Fruit fly (Drosophila melanogaster) whole organism, prepupa: ENCODE results near the gene kon.
A peak's percentile ranks its signal among the peaks of the same experiment; 100 is the strongest.

Experiments used
- CG10669 ChIP-seq: fragments of 200-800 bp; sonication (Bioruptor generic); optimal IDR thresholded peaks from 3 replicates; lab custom pipeline; 2018; ENCODE audit warnings: missing biosample characterization, mild to moderate bottlenecking, missing genetic modification characterization, moderate library complexity
- CG3032 ChIP-seq: fragments of 200-800 bp; optimal IDR thresholded peaks from 2 replicates; lab custom pipeline; 2019; ENCODE audit warnings: missing biosample characterization, mild to moderate bottlenecking, missing genetic modification characterization, moderate library complexity
- CG4318 ChIP-seq: fragments of 200-800 bp; sonication (Bioruptor generic); optimal IDR thresholded peaks from 3 replicates; lab custom pipeline; 2017; ENCODE audit warnings: missing biosample characterization, mild to moderate bottlenecking, missing genetic modification characterization
- CG6854 ChIP-seq: fragments of 200-800 bp; sonication (Bioruptor generic); optimal IDR thresholded peaks from 2 replicates; lab custom pipeline; 2017; ENCODE audit warnings: missing biosample characterization, mild to moderate bottlenecking, missing genetic modification characterization
- CG7368 ChIP-seq: fragments of 200-800 bp; sonication (Bioruptor generic); optimal IDR thresholded peaks from 3 replicates; lab custom pipeline; 2016; ENCODE audit warnings: missing biosample characterization, missing genetic modification characterization
- Eip78C ChIP-seq: fragments of 200-800 bp; sonication (Bioruptor generic); peaks from one replicate; lab custom pipeline; 2016; ENCODE audit warnings: missing biosample characterization, missing genetic modification characterization
- Hr38 ChIP-seq: sonication (Bioruptor generic); optimal IDR thresholded peaks from 2 replicates; lab custom pipeline; 2016; ENCODE audit warnings: missing biosample characterization, missing genetic modification characterization
- Smox ChIP-seq: fragments of 200-800 bp; sonication (Bioruptor generic); optimal IDR thresholded peaks from 3 replicates; lab custom pipeline; 2016; ENCODE audit warnings: missing biosample characterization, missing genetic modification characterization
- Sox102F ChIP-seq: fragments of 200-800 bp; sonication (Bioruptor generic); optimal IDR thresholded peaks from 2 replicates; lab custom pipeline; 2016; ENCODE audit warnings: missing biosample characterization, mild to moderate bottlenecking, missing genetic modification characterization
- cyc ChIP-seq: fragments of 200-800 bp; sonication (Bioruptor generic); optimal IDR thresholded peaks from 3 replicates; lab custom pipeline; 2016; ENCODE audit warnings: missing biosample characterization, missing genetic modification characterization

dm6 chr2L:18456932-18457583 is 46.7 kb downstream of the kon start:
- peak; percentile 27 for TF ChIP-seq CG10669 (GFP tag; lab: Kevin White, UChicago)
- TF ChIP-seq Eip78C (GFP tag; lab: Kevin White, UChicago) = peak; percentile 57
- peak; percentile 44 for TF ChIP-seq Sox102F (GFP tag; lab: Kevin White, UChicago)
- peak; percentile 1 for TF ChIP-seq CG6854 (GFP tag; lab: Kevin White, UChicago)
- TF ChIP-seq Smox (GFP tag; lab: Kevin White, UChicago) = no peak
- peak; percentile 35 for TF ChIP-seq CG3032 (tag; lab: Kevin White, UChicago)
- no peak for TF ChIP-seq cyc (GFP tag; lab: Kevin White, UChicago)
- no peak for TF ChIP-seq CG7368 (GFP tag; lab: Kevin White, UChicago)
- TF ChIP-seq Hr38 = no peak
- TF ChIP-seq CG4318 (GFP tag; lab: Kevin White, UChicago) = no peak
